Worm (Caenorhabditis elegans): ENCODE measurements around the gene sedl-1.
"Not testable (repeated sequence)": the region's sequence is repeated elsewhere in the genome, so short reads cannot be mapped to it uniquely, and the experiment has no call there.

sedl-1 gene

DNA sequence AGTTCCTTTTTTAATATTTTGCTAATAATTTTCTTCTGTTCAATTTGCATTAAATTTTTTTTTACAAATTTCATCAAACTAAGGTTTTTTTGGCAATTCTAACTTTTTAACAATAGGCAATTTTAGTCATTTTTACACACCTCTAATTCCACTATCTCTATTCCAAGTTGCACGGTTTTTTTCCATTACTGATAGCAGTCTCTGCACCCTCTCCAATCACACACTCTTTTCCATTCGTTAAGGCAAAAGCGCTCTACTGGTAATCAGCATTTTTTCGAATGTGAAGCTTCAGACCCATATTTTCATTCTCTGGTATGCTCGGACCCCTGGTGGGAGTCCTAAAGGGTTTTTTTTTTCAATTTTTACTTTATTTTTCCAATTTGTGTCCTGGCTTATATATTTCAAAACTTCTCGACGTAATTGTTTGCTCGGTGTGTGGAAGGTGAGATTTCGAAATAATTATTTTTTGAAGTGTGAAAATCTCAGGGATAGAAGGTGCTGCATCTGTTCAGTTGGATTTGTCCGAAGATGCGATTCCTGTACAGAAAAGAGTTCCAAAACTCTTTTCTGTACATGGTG is 23.2 kb downstream of the sedl-1 start, which contains the start of the genes F19G12.4 and F19G12.8:
Gene F19G12.4, plus strand, starts transcription at position 529 of the 579 bp plus-strand sequence.
Gene F19G12.8, plus strand, starts transcription at position 545 of the 579 bp plus-strand sequence.
- TF ChIP-seq elt-4 (tag; optimal IDR thresholded peaks at IDR 0.05) (no peak), nfya-1 (tag; optimal IDR thresholded peaks at IDR 0.05) (no peak)

DNA sequence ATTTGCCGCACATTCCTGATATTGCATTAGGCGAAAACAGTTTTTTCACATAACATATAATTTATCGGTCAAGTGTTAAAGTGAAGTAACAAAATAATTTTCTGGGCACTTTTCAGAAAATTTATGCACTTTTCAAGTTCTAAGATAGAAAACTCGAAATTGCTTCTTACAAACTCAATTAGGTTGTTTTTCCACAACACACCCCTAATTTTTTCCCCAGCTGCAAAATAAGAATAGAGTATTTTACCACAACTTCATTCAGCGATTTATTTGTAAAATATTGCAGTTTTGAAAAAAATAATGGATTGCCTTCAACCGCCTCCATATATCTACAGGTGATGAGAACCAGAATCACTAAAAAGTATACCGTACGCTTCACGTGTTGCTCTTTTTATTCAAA is 27.2 kb downstream of the sedl-1 start, which contains the start of gene srh-19:
Gene srh-19, plus strand, starts transcription at position 301 of the 400 bp plus-strand sequence.
- TF ChIP-seq che-1 (tag; optimal IDR thresholded peaks at IDR 0.05) (no peak), C08G9.2 (tag; optimal IDR thresholded peaks at IDR 0.05) (no peak), ceh-6 (GFP tag; optimal IDR thresholded peaks at IDR 0.05) (no peak), dmd-4 (tag; optimal IDR thresholded peaks at IDR 0.05; ENCODE audit: borderline replicate concordance) (no peak), zip-5 (tag; optimal IDR thresholded peaks at IDR 0.05) (no peak), tbx-7 (tag; optimal IDR thresholded peaks at IDR 0.05) (no peak), ceh-48 (tag; optimal IDR thresholded peaks at IDR 0.05) (no peak), ceh-30 (tag; optimal IDR thresholded peaks at IDR 0.05) (no peak), sox-2 (GFP tag; IDR thresholded peaks at IDR 0.05) (no peak), ceh-14 (tag; optimal IDR thresholded peaks at IDR 0.05) (no peak), ahr-1 (tag; optimal IDR thresholded peaks at IDR 0.05) (no peak), lim-6 (tag; optimal IDR thresholded peaks at IDR 0.05) (no peak)

- TF ChIP-seq sdc-2 (tag; optimal IDR thresholded peaks at IDR 0.05) (no peak), sox-2 (GFP tag; IDR thresholded peaks at IDR 0.05) (no peak), pag-3 (tag; optimal IDR thresholded peaks at IDR 0.05; ENCODE audit: borderline replicate concordance) (no peak), hlh-15 (tag; optimal IDR thresholded peaks at IDR 0.05) (no peak), dve-1 (tag; optimal IDR thresholded peaks at IDR 0.05) (no peak), fkh-10 (GFP tag; optimal IDR thresholded peaks at IDR 0.05) (no peak), ceh-2 (tag; optimal IDR thresholded peaks at IDR 0.05) (no peak), pat-9 (tag; optimal IDR thresholded peaks at IDR 0.05) (no peak), T23F11.4 (GFP tag; optimal IDR thresholded peaks at IDR 0.05) (no peak), unc-86 (tag; optimal IDR thresholded peaks at IDR 0.05) (no peak), pha-2 (tag; optimal IDR thresholded peaks at IDR 0.05) (no peak), unc-42 (tag; optimal IDR thresholded peaks at IDR 0.05) (no peak)
These were observed 29.5 kb downstream of the sedl-1 start, which contains the start of gene abu-2 for ce11 chrX:1410552-1410951. Gene abu-2, minus strand, starts transcription at chrX:1410652.

DNA sequence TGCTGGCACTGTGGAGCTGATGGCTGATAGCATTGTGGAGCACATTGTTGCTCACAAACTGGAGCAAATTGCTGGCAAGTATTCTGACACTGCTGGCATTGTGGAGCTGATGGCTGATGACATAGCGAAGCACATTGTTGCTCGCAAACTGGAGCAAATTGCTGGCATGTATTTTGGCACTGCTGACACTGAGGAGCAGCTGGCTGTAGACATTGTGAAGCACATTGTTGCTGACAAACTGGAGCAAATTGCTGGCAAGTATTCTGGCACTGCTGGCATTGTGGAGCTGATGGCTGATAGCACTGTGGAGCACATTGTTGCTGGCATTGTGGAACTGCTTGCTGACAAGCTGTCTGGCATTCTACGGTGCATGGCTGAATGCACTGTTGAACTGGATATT is 30.8 kb downstream of the sedl-1 start:
- TF ChIP-seq ref-2 (tag; optimal IDR thresholded peaks at IDR 0.05), result no peak
- TF ChIP-seq pax-1 (tag; optimal IDR thresholded peaks at IDR 0.05), result no peak
- no peak for TF ChIP-seq C08G9.2 (tag; optimal IDR thresholded peaks at IDR 0.05)
- TF ChIP-seq hlh-13 (GFP tag; optimal IDR thresholded peaks at IDR 0.05), result no peak
- no peak for TF ChIP-seq hlh-30 (tag; optimal IDR thresholded peaks at IDR 0.05; ENCODE audit: insufficient read depth)
- TF ChIP-seq fax-1 (tag; optimal IDR thresholded peaks at IDR 0.05), result no peak
- TF ChIP-seq pros-1 (tag; optimal IDR thresholded peaks at IDR 0.05), result no peak
- TF ChIP-seq ets-4 (tag; optimal IDR thresholded peaks at IDR 0.05), result no peak
- TF ChIP-seq nfya-1 (tag; optimal IDR thresholded peaks at IDR 0.05), result no peak
- TF ChIP-seq ceh-19 (GFP tag; optimal IDR thresholded peaks at IDR 0.05), result no peak
- no peak for TF ChIP-seq hlh-15 (tag; optimal IDR thresholded peaks at IDR 0.05)

- not testable (repeated sequence) for TF ChIP-seq unc-42 (tag; optimal IDR thresholded peaks at IDR 0.05); K02D7.2 (tag; optimal IDR thresholded peaks at IDR 0.05); ceh-6 (GFP tag; optimal IDR thresholded peaks at IDR 0.05)
These were observed 36.1 kb downstream of the sedl-1 start, which contains the start of gene ZK402.1 for ce11 chrX:1403971-1404370. Gene ZK402.1, plus strand, starts transcription at chrX:1404271.
